Worm (Caenorhabditis elegans) whole organism, L2 larva: ENCODE measurements around the gene slcf-2.

Source experiments
- Y55F3AM.14 ChIP-seq: fragments of 200-800 bp; sonication (Bioruptor generic); optimal IDR thresholded peaks from 2 replicates; lab custom pipeline; 2018; ENCODE audit warnings: mild to moderate bottlenecking, missing genetic modification characterization, missing compliant biosample characterization
- ama-1 ChIP-seq: fragments of 150-350 bp; optimal IDR thresholded peaks from 2 replicates; lab custom pipeline; 2018; ENCODE audit warnings: inconsistent platforms
- lin-39 ChIP-seq: fragments of 150-350 bp; optimal IDR thresholded peaks from 2 replicates; lab custom pipeline; 2014; ENCODE audit warnings: missing biosample characterization, missing genetic modification reagents, missing genetic modification characterization
- mbf-1 ChIP-seq: sonication (generic microtip); optimal IDR thresholded peaks from 2 replicates; lab custom pipeline; 2017; ENCODE audit warnings: missing biosample characterization, missing genetic modification characterization
- nhr-11 ChIP-seq: fragments of 150-350 bp; optimal IDR thresholded peaks from 2 replicates; lab custom pipeline; 2014; ENCODE audit warnings: missing biosample characterization, missing genetic modification characterization
- nhr-21 ChIP-seq: fragments of 150-350 bp; optimal IDR thresholded peaks from 2 replicates; lab custom pipeline; 2014; ENCODE audit warnings: missing biosample characterization, missing genetic modification characterization
- unc-55 ChIP-seq: fragments of 150-350 bp; sonication (generic microtip); optimal IDR thresholded peaks from 3 replicates; lab custom pipeline; 2014; ENCODE audit warnings: missing biosample characterization, missing genetic modification reagents, missing genetic modification characterization

DNA sequence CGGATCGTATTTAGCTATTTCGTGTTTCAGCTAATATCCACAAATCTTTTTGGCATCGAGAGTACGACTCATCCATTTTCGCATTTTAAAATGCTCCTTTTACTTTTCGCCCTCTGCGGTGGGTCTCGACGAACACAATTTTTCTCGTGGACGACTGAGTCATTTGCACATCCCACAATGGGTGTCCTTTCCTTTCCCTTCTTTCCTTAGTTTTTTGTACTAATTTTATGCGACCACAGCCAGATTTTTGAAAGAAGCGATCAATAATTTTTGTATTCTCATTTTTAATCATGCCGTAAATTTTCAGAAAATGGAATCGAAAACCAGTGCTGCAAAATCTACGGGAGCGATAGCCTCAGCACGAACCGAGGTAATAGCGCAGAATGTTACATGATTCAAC is 8.0 kb downstream of the slcf-2 start, which contains the start of gene C04F6.9:
- TF ChIP-seq unc-55 (GFP tag; lab: Kevin White, UChicago) (no peak), lin-39 (tag; lab: Kevin White, UChicago) (no peak), nhr-11 (tag; lab: Kevin White, UChicago) (no peak), mbf-1 (tag; lab: Kevin White, UChicago) (no peak), nhr-21 (no peak), ama-1 (lab: Kevin White, UChicago) (no peak), Y55F3AM.14 (GFP tag; lab: Kevin White, UChicago) (no peak)
